Worm (Caenorhabditis elegans): ENCODE data around the gene C34B4.2.

The C34B4.2 gene

ce11 chrV:13082442-13083126, at the start of gene C34B4.2:
TSS of gene C34B4.2 (plus strand) at chrV:13083055.
- TF ChIP-seq him-1 (tag; optimal IDR thresholded peaks at IDR 0.05) (peak; percentile 45), dao-5 (tag; optimal IDR thresholded peaks at IDR 0.05) (no peak), W03F9.2 (tag; optimal IDR thresholded peaks at IDR 0.05) (peak; percentile 26)

- TF ChIP-seq dao-5 (tag; optimal IDR thresholded peaks at IDR 0.05) (no peak), W03F9.2 (tag; optimal IDR thresholded peaks at IDR 0.05) (no peak), him-1 (tag; optimal IDR thresholded peaks at IDR 0.05) (no peak)
Measured at ce11 chrV:13033223-13033622, 49.6 kb upstream of the C34B4.2 start, which contains the start of gene W07G4.1. TSS of gene W07G4.1 (plus strand) at chrV:13033523.

ce11 chrV:13034604-13035003, 48.3 kb upstream of the C34B4.2 start, which contains the start of gene W07G4.7:
TSS of gene W07G4.7 (minus strand) at chrV:13034704.
- TF ChIP-seq him-1 (tag; optimal IDR thresholded peaks at IDR 0.05) (no peak), dao-5 (tag; optimal IDR thresholded peaks at IDR 0.05) (no peak), W03F9.2 (tag; optimal IDR thresholded peaks at IDR 0.05) (no peak)

- TF ChIP-seq dao-5 (tag; optimal IDR thresholded peaks at IDR 0.05) (no peak), W03F9.2 (tag; optimal IDR thresholded peaks at IDR 0.05) (no peak), him-1 (tag; optimal IDR thresholded peaks at IDR 0.05) (no peak)
Measured at ce11 chrV:13036466-13036865, 46.4 kb upstream of the C34B4.2 start, which contains the start of gene W07G4.2. TSS of gene W07G4.2 (minus strand) at chrV:13036566.

ce11 chrV:13041666-13042065, 41.2 kb upstream of the C34B4.2 start, which contains the start of gene scyl-1:
TSS of gene scyl-1 (minus strand) at chrV:13041721.
- TF ChIP-seq him-1 (tag; optimal IDR thresholded peaks at IDR 0.05), result no peak
- TF ChIP-seq dao-5 (tag; optimal IDR thresholded peaks at IDR 0.05), result no peak
- no peak for TF ChIP-seq W03F9.2 (tag; optimal IDR thresholded peaks at IDR 0.05)

- TF ChIP-seq him-1 (tag; optimal IDR thresholded peaks at IDR 0.05) (no peak), W03F9.2 (tag; optimal IDR thresholded peaks at IDR 0.05) (no peak), dao-5 (tag; optimal IDR thresholded peaks at IDR 0.05) (no peak)
Measured at ce11 chrV:13043195-13043762, 39.6 kb upstream of the C34B4.2 start, which contains the start of gene lap-2. TSS of gene lap-2 (plus strand) at chrV:13043712.

ce11 chrV:13043832-13044521, 38.9 kb upstream of the C34B4.2 start:
- TF ChIP-seq him-1 (tag; optimal IDR thresholded peaks at IDR 0.05) (no peak), W03F9.2 (tag; optimal IDR thresholded peaks at IDR 0.05) (no peak), dao-5 (tag; optimal IDR thresholded peaks at IDR 0.05) (no peak)

- TF ChIP-seq him-1 (tag; optimal IDR thresholded peaks at IDR 0.05), result no peak
- TF ChIP-seq dao-5 (tag; optimal IDR thresholded peaks at IDR 0.05), result no peak
- TF ChIP-seq W03F9.2 (tag; optimal IDR thresholded peaks at IDR 0.05), result no peak
Measured at ce11 chrV:13045017-13045416, 37.8 kb upstream of the C34B4.2 start.

- TF ChIP-seq dao-5 (tag; optimal IDR thresholded peaks at IDR 0.05) (no peak), him-1 (tag; optimal IDR thresholded peaks at IDR 0.05) (no peak), W03F9.2 (tag; optimal IDR thresholded peaks at IDR 0.05) (no peak)
Measured at ce11 chrV:13046125-13047123, 36.4 kb upstream of the C34B4.2 start.

- TF ChIP-seq W03F9.2 (tag; optimal IDR thresholded peaks at IDR 0.05) (no peak), dao-5 (tag; optimal IDR thresholded peaks at IDR 0.05) (no peak), him-1 (tag; optimal IDR thresholded peaks at IDR 0.05) (no peak)
Measured at ce11 chrV:13047574-13048030, 35.3 kb upstream of the C34B4.2 start, which contains the start of gene W07G4.5. TSS of gene W07G4.5 (plus strand) at chrV:13047980.

- no peak for TF ChIP-seq W03F9.2 (tag; optimal IDR thresholded peaks at IDR 0.05)
- no peak for TF ChIP-seq him-1 (tag; optimal IDR thresholded peaks at IDR 0.05)
- TF ChIP-seq dao-5 (tag; optimal IDR thresholded peaks at IDR 0.05), result no peak
Measured at ce11 chrV:13049149-13049610, 33.7 kb upstream of the C34B4.2 start, which contains the start of gene W07G4.8. TSS of gene W07G4.8 (minus strand) at chrV:13049560.

- TF ChIP-seq W03F9.2 (tag; optimal IDR thresholded peaks at IDR 0.05), result no peak
Measured at ce11 chrV:13053635-13054034, 29.2 kb upstream of the C34B4.2 start, which contains the start of gene srr-1. TSS of gene srr-1 (minus strand) at chrV:13053735.

Data from whole organism, L4/young adult.